Worm (Caenorhabditis elegans) whole organism, late embryonic: Measurements from ENCODE around the gene zig-10.

Experiments used
- C08G9.2 ChIP-seq: sonication (generic microtip); optimal IDR thresholded peaks from 2 replicates; lab custom pipeline; 2016; ENCODE audit warnings: mild to moderate bottlenecking, missing genetic modification characterization, moderate library complexity, missing compliant biosample characterization
- Y22D7AL.16 ChIP-seq: sonication (generic microtip); optimal IDR thresholded peaks from 2 replicates; lab custom pipeline; 2016; ENCODE audit warnings: missing genetic modification characterization, missing compliant biosample characterization
- ceh-14 ChIP-seq: sonication (generic microtip); optimal IDR thresholded peaks from 2 replicates; lab custom pipeline; 2016; ENCODE audit warnings: missing genotype, missing genetic modification characterization, missing compliant biosample characterization
- ceh-18 ChIP-seq: sonication (generic microtip); optimal IDR thresholded peaks from 2 replicates; lab custom pipeline; 2016; ENCODE audit warnings: missing genetic modification characterization, missing compliant biosample characterization
- ceh-19 ChIP-seq: fragments of 200-800 bp; sonication (Bioruptor generic); optimal IDR thresholded peaks from 2 replicates; lab custom pipeline; 2018; ENCODE audit warnings: mild to moderate bottlenecking, missing genetic modification characterization, missing compliant biosample characterization
- ceh-2 ChIP-seq: sonication (generic microtip); optimal IDR thresholded peaks from 2 replicates; lab custom pipeline; 2016; ENCODE audit warnings: missing genotype, missing genetic modification characterization, missing compliant biosample characterization
- ceh-24 ChIP-seq: sonication (generic microtip); optimal IDR thresholded peaks from 2 replicates; lab custom pipeline; 2016; ENCODE audit warnings: mild to moderate bottlenecking, missing genetic modification characterization, missing compliant biosample characterization
- ceh-31 ChIP-seq: sonication (generic microtip); optimal IDR thresholded peaks from 2 replicates; lab custom pipeline; 2016; ENCODE audit warnings: missing genetic modification characterization, missing compliant biosample characterization
- ceh-34 ChIP-seq: sonication (generic microtip); optimal IDR thresholded peaks from 2 replicates; lab custom pipeline; 2016; ENCODE audit warnings: mild to moderate bottlenecking, missing genetic modification characterization, missing compliant biosample characterization
- ceh-45 ChIP-seq: fragments of 200-800 bp; sonication (Bioruptor generic); IDR thresholded peaks from 2 replicates; pipeline ENCODE4 v1.3.6; 2022; ENCODE audit warnings: missing genetic modification reagents, missing genetic modification characterization, missing compliant biosample characterization
- ceh-48 ChIP-seq: sonication (generic microtip); optimal IDR thresholded peaks from 2 replicates; lab custom pipeline; 2016; ENCODE audit warnings: missing genetic modification characterization, inconsistent platforms, missing compliant biosample characterization
- che-1 ChIP-seq: sonication (generic microtip); optimal IDR thresholded peaks from 2 replicates; lab custom pipeline; 2016; ENCODE audit warnings: mild to moderate bottlenecking, missing genetic modification characterization, missing compliant biosample characterization
- dve-1 ChIP-seq: sonication (generic microtip); optimal IDR thresholded peaks from 2 replicates; lab custom pipeline; 2017; ENCODE audit warnings: antibody characterized with exemption, mild to moderate bottlenecking, missing genetic modification characterization, missing compliant biosample characterization
- elt-2 ChIP-seq: sonication (generic microtip); optimal IDR thresholded peaks from 2 replicates; lab custom pipeline; 2016; ENCODE audit warnings: missing genetic modification reagents, missing genetic modification characterization, missing compliant biosample characterization
- eyg-1 ChIP-seq: sonication (generic microtip); optimal IDR thresholded peaks from 2 replicates; lab custom pipeline; 2016; ENCODE audit warnings: missing genotype, missing genetic modification characterization, missing compliant biosample characterization
- fkh-6 ChIP-seq: sonication (generic microtip); optimal IDR thresholded peaks from 2 replicates; lab custom pipeline; 2016; ENCODE audit warnings: missing genetic modification characterization, missing compliant biosample characterization
- hlh-13 ChIP-seq: fragments of 200-800 bp; sonication (Bioruptor generic); optimal IDR thresholded peaks from 2 replicates; lab custom pipeline; 2018; ENCODE audit warnings: mild to moderate bottlenecking, missing genetic modification characterization, missing compliant biosample characterization
- hlh-15 ChIP-seq: sonication (generic microtip); optimal IDR thresholded peaks from 2 replicates; lab custom pipeline; 2016; ENCODE audit warnings: missing genetic modification characterization, missing compliant biosample characterization
- hlh-30 ChIP-seq: sonication (generic microtip); optimal IDR thresholded peaks from 2 replicates; lab custom pipeline; 2017; ENCODE audit warnings: antibody characterized with exemption, missing genetic modification characterization, missing compliant biosample characterization; ENCODE audit not compliant: insufficient read depth
- hlh-8 ChIP-seq: sonication (generic microtip); optimal IDR thresholded peaks from 2 replicates; lab custom pipeline; 2016; ENCODE audit warnings: missing genotype, missing genetic modification characterization, missing compliant biosample characterization
- nfya-1 ChIP-seq: sonication (generic microtip); optimal IDR thresholded peaks from 2 replicates; lab custom pipeline; 2017; ENCODE audit warnings: missing genetic modification characterization, mild to moderate bottlenecking, missing compliant biosample characterization, antibody characterized with exemption, moderate library complexity
- nhr-11 ChIP-seq: fragments of 150-350 bp; optimal IDR thresholded peaks from 2 replicates; lab custom pipeline; 2014; ENCODE audit warnings: missing biosample characterization, missing genetic modification characterization
- nhr-232 ChIP-seq: sonication (generic microtip); optimal IDR thresholded peaks from 2 replicates; lab custom pipeline; 2016; ENCODE audit warnings: missing genetic modification characterization, missing compliant biosample characterization
- pat-9 ChIP-seq: fragments of 200-800 bp; sonication (Bioruptor generic); optimal IDR thresholded peaks from 2 replicates; lab custom pipeline; 2018; ENCODE audit warnings: mild to moderate bottlenecking, missing genetic modification characterization, moderate library complexity, missing compliant biosample characterization
- pax-1 ChIP-seq: fragments of 150-350 bp; optimal IDR thresholded peaks from 2 replicates; lab custom pipeline; 2014; ENCODE audit warnings: missing biosample characterization, missing genetic modification characterization
- pha-2 ChIP-seq: sonication (generic microtip); optimal IDR thresholded peaks from 2 replicates; lab custom pipeline; 2017; ENCODE audit warnings: mild to moderate bottlenecking, missing genetic modification characterization, missing compliant biosample characterization
- pros-1 ChIP-seq: fragments of 150-350 bp; optimal IDR thresholded peaks from 2 replicates; lab custom pipeline; 2014; ENCODE audit warnings: missing biosample characterization, missing genetic modification reagents, missing genetic modification characterization
- ref-2 ChIP-seq: sonication (generic microtip); optimal IDR thresholded peaks from 2 replicates; lab custom pipeline; 2016; ENCODE audit warnings: missing genetic modification characterization, missing compliant biosample characterization
- sdc-2 ChIP-seq: sonication (generic microtip); optimal IDR thresholded peaks from 2 replicates; lab custom pipeline; 2016; ENCODE audit warnings: missing genotype, missing genetic modification characterization, missing compliant biosample characterization
- tbx-2 ChIP-seq: sonication (generic microtip); optimal IDR thresholded peaks from 2 replicates; lab custom pipeline; 2016; ENCODE audit warnings: missing genetic modification characterization, missing compliant biosample characterization
- unc-3 ChIP-seq, 2 experiments: fragments of 200-800 bp in 1 of 2; sonication (Bioruptor generic) in 1 of 2; sonication (generic microtip) in 1 of 2; conservative IDR thresholded peaks in 1 of 2; optimal IDR thresholded peaks in 1 of 2; 2 replicates each; pipeline versions ENCODE4 v1.3.6 to Lab custom; 2016 to 2022; ENCODE audit warnings: missing compliant biosample characterization in 2 of 2, missing genetic modification characterization in 2 of 2, missing genetic modification reagents in 1 of 2

Gene zig-10

ce11 chrII:6398406-6398805 is at the start of gene zig-10:
TSS of gene zig-10 (plus strand) at chrII:6398706.
- TF ChIP-seq pros-1 (no peak), hlh-8 (tag; lab: Kevin White, UChicago) (no peak), ceh-45 (GFP tag; lab: Robert Waterston, UW) (no peak), ceh-48 (no peak), pha-2 (tag; lab: Kevin White, UChicago) (no peak)

- no peak for TF ChIP-seq nfya-1 (tag; lab: Kevin White, UChicago)
- no peak for TF ChIP-seq C08G9.2 (tag; lab: Kevin White, UChicago)
- TF ChIP-seq ceh-18 (tag; lab: Kevin White, UChicago), result no peak
Measured at ce11 chrII:6349968-6350367, 48.5 kb upstream of the zig-10 start.

ce11 chrII:6351887-6352286 is 46.6 kb upstream of the zig-10 start, which contains the start of gene C32D5.10:
TSS of gene C32D5.10 (minus strand) at chrII:6351987.
- no peak for TF ChIP-seq sdc-2 (tag; lab: Kevin White, UChicago)
- TF ChIP-seq ceh-18 (tag; lab: Kevin White, UChicago), result no peak
- TF ChIP-seq ceh-19, result no peak
- no peak for TF ChIP-seq pat-9
- TF ChIP-seq eyg-1 (tag; lab: Kevin White, UChicago), result no peak
- TF ChIP-seq Y22D7AL.16 (tag; lab: Kevin White, UChicago), result no peak
- no peak for TF ChIP-seq hlh-15 (tag; lab: Kevin White, UChicago)
- TF ChIP-seq nfya-1 (tag; lab: Kevin White, UChicago), result no peak
- no peak for TF ChIP-seq fkh-6
- TF ChIP-seq unc-3 (GFP tag; conservative IDR thresholded peaks at IDR 0.05; lab: Robert Waterston, UW), result no peak
- TF ChIP-seq unc-3 (tag; optimal IDR thresholded peaks at IDR 0.05; lab: Kevin White, UChicago), result no peak
- TF ChIP-seq C08G9.2 (tag; lab: Kevin White, UChicago), result no peak
- TF ChIP-seq che-1, result no peak
- TF ChIP-seq pax-1 (tag; lab: Kevin White, UChicago), result no peak
- no peak for TF ChIP-seq pha-2 (tag; lab: Kevin White, UChicago)
- TF ChIP-seq ceh-24 (tag; lab: Kevin White, UChicago), result no peak
- no peak for TF ChIP-seq hlh-13

ce11 chrII:6355396-6356346 is 42.8 kb upstream of the zig-10 start, which contains the start of gene C32D5.11:
TSS of gene C32D5.11 (minus strand) at chrII:6355446.
- peak; percentile 23 for TF ChIP-seq ref-2
- TF ChIP-seq ceh-18 (tag; lab: Kevin White, UChicago), result peak; percentile 42
- TF ChIP-seq nfya-1 (tag; lab: Kevin White, UChicago), result peak; percentile 47
- TF ChIP-seq ceh-2 (tag; lab: Kevin White, UChicago), result no peak
- peak; percentile 23 for TF ChIP-seq ceh-48
- peak; percentile 36 for TF ChIP-seq ceh-14 (tag; lab: Kevin White, UChicago)
- TF ChIP-seq tbx-2 (tag; lab: Kevin White, UChicago), result peak; percentile 51
- peak; percentile 38 for TF ChIP-seq hlh-30 (tag; lab: Kevin White, UChicago)
- 0 out of 2 replicates have a peak, but pooled peaks have one; percentile 13 for TF ChIP-seq unc-3 (GFP tag; conservative IDR thresholded peaks at IDR 0.05; lab: Robert Waterston, UW)
- TF ChIP-seq unc-3 (tag; optimal IDR thresholded peaks at IDR 0.05; lab: Kevin White, UChicago), result no peak
- TF ChIP-seq dve-1 (tag; lab: Kevin White, UChicago), result no peak
- peak; percentile 32 for TF ChIP-seq ceh-34 (tag; lab: Kevin White, UChicago)
- no peak for TF ChIP-seq nhr-11 (tag; lab: Kevin White, UChicago)
- TF ChIP-seq ceh-31 (tag; lab: Kevin White, UChicago), result peak; percentile 25
- TF ChIP-seq elt-2 (tag; lab: Kevin White, UChicago), result peak; percentile 20
- TF ChIP-seq nhr-232 (tag; lab: Kevin White, UChicago), result no peak
- peak; percentile 55 for TF ChIP-seq pax-1 (tag; lab: Kevin White, UChicago)
